Fruit fly (Drosophila melanogaster) S2 (cell line): ENCODE measurements around the gene ringer.

Experiments
- CG8478 ChIP-seq: fragments of >200 bp; optimal IDR thresholded peaks from 2 replicates; lab custom pipeline; 2018
- CTCF ChIP-seq, 2 experiments: fragments of >200 bp; optimal IDR thresholded peaks; 2 replicates each; lab custom pipeline; 2018

DNA sequence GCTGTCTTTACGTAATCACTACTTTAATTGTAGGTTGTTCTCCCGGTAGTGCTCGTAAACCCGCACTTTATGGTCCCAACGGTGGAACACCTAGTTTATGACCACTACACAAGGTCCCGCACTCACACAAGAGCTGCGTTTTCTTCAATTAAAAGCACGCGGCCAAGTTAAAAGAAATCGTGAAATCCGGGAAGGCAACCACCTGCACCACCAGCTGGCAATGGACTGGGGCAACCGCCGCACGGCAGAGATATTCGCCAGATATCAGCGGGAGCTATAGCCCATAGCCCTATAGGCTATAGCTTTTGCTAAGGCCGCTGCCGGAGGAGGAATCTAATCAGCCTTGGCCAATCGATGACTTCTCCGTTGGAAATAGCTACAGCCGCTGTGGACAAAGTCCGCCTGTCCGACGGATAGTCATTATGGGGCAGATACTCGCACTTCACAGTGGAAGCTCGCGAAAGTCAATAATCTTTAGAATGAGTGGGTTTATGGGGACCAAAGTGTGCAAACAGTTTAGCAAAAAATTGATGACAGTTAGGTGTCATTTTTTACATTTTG, 25.0 kb upstream of the ringer start:
- TF ChIP-seq CG8478 (lab: Kevin White, UChicago) (no peak), CTCF (optimal IDR thresholded peaks at IDR 0.05; lab: Kevin White, UChicago) (no peak)
